Fruit fly (Drosophila melanogaster) whole organism, wandering third instar larva: ENCODE data around the gene Arl4.

Source experiments
- CG9705 ChIP-seq: fragments of 200-800 bp; sonication (Bioruptor generic); optimal IDR thresholded peaks from 2 replicates; lab custom pipeline; 2018; ENCODE audit warnings: missing biosample characterization, mild to moderate bottlenecking, missing genetic modification characterization
- Dfd ChIP-seq: fragments of >200 bp; optimal IDR thresholded peaks from 2 replicates; lab custom pipeline; 2017; ENCODE audit warnings: missing biosample characterization, missing genetic modification characterization
- Hnf4 ChIP-seq: fragments of 200-800 bp; sonication (Bioruptor generic); optimal IDR thresholded peaks from 2 replicates; lab custom pipeline; 2016; ENCODE audit warnings: missing biosample characterization, mild to moderate bottlenecking, missing genetic modification characterization
- Hr83 ChIP-seq: fragments of 200-300 bp; sonication (Bioruptor generic); optimal IDR thresholded peaks from 2 replicates; lab custom pipeline; 2016; ENCODE audit warnings: missing biosample characterization, mild to moderate bottlenecking, missing genetic modification characterization, moderate library complexity; ENCODE audit not compliant: poor library complexity, severe bottlenecking
- OdsH ChIP-seq: fragments of 200-800 bp; sonication (Bioruptor generic); optimal IDR thresholded peaks from 2 replicates; lab custom pipeline; 2016; ENCODE audit warnings: missing biosample characterization, mild to moderate bottlenecking, missing genetic modification characterization
- Rel ChIP-seq, 2 experiments: fragments of 200-800 bp; sonication (Bioruptor generic) in 1 of 2; optimal IDR thresholded peaks; 2 replicates in 1 of 2; 3 replicates in 1 of 2; lab custom pipeline; 2016 to 2019; ENCODE audit warnings: mild to moderate bottlenecking in 2 of 2, missing biosample characterization in 2 of 2, missing genetic modification characterization in 2 of 2, moderate library complexity in 1 of 2
- brk ChIP-seq: fragments of 200-800 bp; sonication (Bioruptor generic); optimal IDR thresholded peaks from 2 replicates; lab custom pipeline; 2016; ENCODE audit warnings: missing biosample characterization, mild to moderate bottlenecking, missing genetic modification characterization
- dsf ChIP-seq: sonication (Bioruptor generic); optimal IDR thresholded peaks from 2 replicates; lab custom pipeline; 2016; ENCODE audit warnings: missing biosample characterization, missing genetic modification characterization, borderline replicate concordance
- lola ChIP-seq: fragments of >200 bp; optimal IDR thresholded peaks from 2 replicates; lab custom pipeline; 2017; ENCODE audit warnings: missing biosample characterization, missing genetic modification characterization
- psq ChIP-seq: fragments of 200-800 bp; sonication (Bioruptor generic); optimal IDR thresholded peaks from 3 replicates; lab custom pipeline; 2017; ENCODE audit warnings: missing biosample characterization, mild to moderate bottlenecking, missing genetic modification characterization, moderate library complexity
- sage ChIP-seq: fragments of 200-800 bp; sonication (Bioruptor generic); optimal IDR thresholded peaks from 2 replicates; lab custom pipeline; 2016; ENCODE audit warnings: missing biosample characterization, mild to moderate bottlenecking, missing genetic modification characterization
- usp ChIP-seq: fragments of >200 bp; optimal IDR thresholded peaks from 2 replicates; lab custom pipeline; 2017; ENCODE audit warnings: missing biosample characterization, missing genetic modification characterization

- TF ChIP-seq dsf (no peak), Rel (GFP tag; optimal IDR thresholded peaks at IDR 0.05; lab: Kevin White, UChicago) (no peak), Rel (tag; optimal IDR thresholded peaks at IDR 0.05; lab: Kevin White, UChicago) (no peak), usp (GFP tag; lab: Kevin White, UChicago) (no peak), psq (GFP tag; lab: Kevin White, UChicago) (no peak), brk (GFP tag; lab: Kevin White, UChicago) (no peak), CG9705 (GFP tag; lab: Kevin White, UChicago) (no peak), OdsH (GFP tag; lab: Kevin White, UChicago) (no peak), Hr83 (GFP tag; lab: Kevin White, UChicago) (no peak), sage (GFP tag; lab: Kevin White, UChicago) (no peak), Dfd (GFP tag; lab: Kevin White, UChicago) (no peak), lola (GFP tag; lab: Kevin White, UChicago) (no peak), Hnf4 (GFP tag; lab: Kevin White, UChicago) (no peak)
Observed at dm6 chr4:226751-227150, 47.6 kb upstream of the Arl4 start.
